Worm (Caenorhabditis elegans): ENCODE measurements around the gene F18A11.3.
A peak's percentile ranks its signal among the peaks of the same experiment; 100 is the strongest.
"Not testable (repeated sequence)": the region's sequence is repeated elsewhere in the genome, so short reads cannot be mapped to it uniquely, and the experiment has no call there.

The F18A11.3 gene

DNA sequence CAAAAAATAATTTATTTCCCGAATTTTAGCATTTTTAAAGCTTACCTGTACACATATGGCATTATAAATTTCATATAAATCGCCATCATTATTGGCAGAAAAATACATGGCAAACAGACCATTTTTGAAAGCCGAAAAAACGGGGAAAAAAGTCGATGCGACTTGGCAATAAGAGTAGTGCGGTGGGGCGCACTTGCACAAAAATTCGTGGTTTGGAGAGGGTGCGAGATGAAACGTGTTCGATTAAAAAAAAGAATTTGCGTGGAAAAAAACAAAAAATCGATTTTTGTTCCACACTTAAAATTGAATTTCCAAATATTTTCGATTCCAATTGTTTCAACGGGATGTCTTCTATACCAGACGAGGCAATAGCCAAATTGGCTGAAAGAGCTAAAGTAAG, at the start of gene F18A11.3:
Gene F18A11.3, minus strand, starts transcription at position 125 of the 400 bp plus-strand sequence.
- peak; percentile 40 for TF ChIP-seq attf-5 (GFP tag; optimal IDR thresholded peaks at IDR 0.05)
- TF ChIP-seq ztf-3 (GFP tag; optimal IDR thresholded peaks at IDR 0.05) = no peak
- peak; percentile 80 for TF ChIP-seq mcd-1 (GFP tag; IDR thresholded peaks at IDR 0.05)
- no peak for TF ChIP-seq B0261.1 (tag; optimal IDR thresholded peaks at IDR 0.05)
- peak; percentile 11 for TF ChIP-seq nhr-80 (tag; optimal IDR thresholded peaks at IDR 0.05)
- TF ChIP-seq ceh-40 (GFP tag; IDR thresholded peaks at IDR 0.05) = no peak
- peak; percentile 70 to 90 for TF ChIP-seq let-607 (tag; optimal IDR thresholded peaks at IDR 0.05)

DNA sequence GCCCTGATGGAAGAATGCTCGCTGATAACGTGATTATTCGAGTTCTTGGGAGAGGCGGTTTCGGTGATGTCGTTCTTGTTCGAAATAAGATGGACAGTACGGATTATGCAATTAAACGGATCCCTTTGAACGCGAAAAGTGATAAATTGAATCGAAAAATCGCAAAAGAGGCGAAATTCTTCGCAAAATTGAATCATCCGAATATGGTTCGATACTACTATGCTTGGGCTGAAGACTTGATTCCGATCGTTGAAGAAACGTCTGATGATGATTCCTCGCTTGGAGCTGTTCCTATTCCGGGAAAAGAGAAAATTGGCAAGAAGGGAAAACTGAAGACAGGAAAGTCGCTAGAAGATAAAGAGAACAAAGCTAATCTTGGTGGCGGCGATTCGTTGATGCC, 49.3 kb upstream of the F18A11.3 start:
- TF ChIP-seq snpc-3.4 (tag; optimal IDR thresholded peaks at IDR 0.05) (no peak), nhr-90 (tag; optimal IDR thresholded peaks at IDR 0.05) (no peak), unc-130 (GFP tag; optimal IDR thresholded peaks at IDR 0.05) (no peak), Y56A3A.18 (GFP tag; IDR thresholded peaks at IDR 0.05) (no peak), B0336.3 (GFP tag; IDR thresholded peaks at IDR 0.05) (no peak), mxl-1 (tag; optimal IDR thresholded peaks at IDR 0.05) (no peak), ama-1 (optimal IDR thresholded peaks at IDR 0.05) (no peak), ama-1 (GFP tag; optimal IDR thresholded peaks at IDR 0.05) (no peak), pha-4 (tag; optimal IDR thresholded peaks at IDR 0.05) (no peak), snpc-1.3 (tag; optimal IDR thresholded peaks at IDR 0.05; ENCODE audit: insufficient read depth) (no peak)

DNA sequence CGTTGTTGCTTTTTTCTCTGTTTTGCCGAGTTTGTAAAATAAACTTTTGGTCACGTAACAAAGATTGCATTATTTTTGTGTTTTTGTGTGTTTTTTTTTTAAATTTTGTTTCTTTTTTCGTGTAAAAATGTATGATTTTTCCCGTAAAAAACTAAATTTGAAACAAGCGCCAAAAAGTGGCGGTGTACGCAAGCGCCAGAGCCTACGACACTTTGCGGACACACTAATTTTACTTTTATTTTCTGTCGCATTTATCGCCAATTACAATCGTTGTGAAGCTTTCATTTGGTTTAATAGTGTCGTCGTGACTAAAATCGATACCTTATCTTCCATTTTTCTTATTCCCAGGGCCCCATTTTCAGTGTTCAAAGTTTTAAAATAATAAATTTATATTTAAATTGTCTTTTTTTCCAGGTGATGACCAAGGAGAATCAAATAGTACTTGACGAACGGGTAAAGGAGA, 47.1 kb upstream of the F18A11.3 start, which contains the start of the genes Y81G3A.1 and gcn-2:
Gene Y81G3A.1, minus strand, starts transcription at position 175 of the 463 bp plus-strand sequence.
Gene gcn-2, plus strand, starts transcription at position 413 of the 463 bp plus-strand sequence.
- TF ChIP-seq C17E4.6 (GFP tag; IDR thresholded peaks at IDR 0.05) (no peak), snpc-3.4 (tag; optimal IDR thresholded peaks at IDR 0.05) (no peak), lin-54 (GFP tag; optimal IDR thresholded peaks at IDR 0.05) (peak; percentile 88), nfya-2 (GFP tag; IDR thresholded peaks at IDR 0.05) (no peak), sptf-2 (GFP tag; optimal IDR thresholded peaks at IDR 0.05) (no peak), dox-1 (GFP tag; IDR thresholded peaks at IDR 0.05) (no peak), efl-1 (GFP tag; optimal IDR thresholded peaks at IDR 0.05) (peak; percentile 76), F33H1.4 (GFP tag; IDR thresholded peaks at IDR 0.05) (peak; percentile 14; the same call in 1 of the 2 replicates), bed-1 (GFP tag; IDR thresholded peaks at IDR 0.05) (no peak), egl-44 (GFP tag; IDR thresholded peaks at IDR 0.05) (no peak), ztf-25 (GFP tag; IDR thresholded peaks at IDR 0.05) (no peak), dpl-1 (GFP tag; optimal IDR thresholded peaks at IDR 0.05) (peak; percentile 82), lin-35 (GFP tag; optimal IDR thresholded peaks at IDR 0.05) (peak in 1 of 3 experiments; percentile 91), madf-6 (GFP tag; IDR thresholded peaks at IDR 0.05) (peak; percentile 42; the same call in 1 of the 2 replicates), snpc-4 (GFP tag; optimal IDR thresholded peaks at IDR 0.05) (no peak), snpc-4 (tag; optimal IDR thresholded peaks at IDR 0.05) (peak in 1 of 4 experiments; percentile 11)

DNA sequence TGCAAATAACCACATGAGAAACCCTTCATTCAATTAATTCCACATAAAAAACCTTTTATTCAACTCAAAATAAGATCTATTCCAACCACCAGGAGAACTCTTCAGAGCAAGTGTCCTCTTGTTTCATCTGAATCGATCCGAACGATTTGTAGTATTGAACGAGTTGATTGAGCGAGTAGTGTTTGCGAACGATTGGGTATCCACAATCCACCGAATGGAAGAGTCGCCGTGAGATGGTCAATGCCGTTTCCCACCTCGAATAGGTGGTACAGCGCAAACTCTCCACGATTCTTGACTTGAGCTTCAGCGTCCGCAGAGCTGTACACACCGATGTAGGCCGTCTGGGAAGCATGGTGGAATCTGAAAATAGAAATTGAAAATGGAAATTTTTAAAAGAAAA, 45.8 kb upstream of the F18A11.3 start, which contains the start of gene Y81G3A.6:
Gene Y81G3A.6, minus strand, starts transcription at position 101 of the 400 bp plus-strand sequence.
- TF ChIP-seq repo-1 (tag; optimal IDR thresholded peaks at IDR 0.05); ccch-3 (GFP tag; optimal IDR thresholded peaks at IDR 0.05); lin-26 (GFP tag; IDR thresholded peaks at IDR 0.05): not testable (repeated sequence)

Measured in whole organism, young adult.